Fruit fly (Drosophila melanogaster): ENCODE data around the gene CG14313.

CG14313 gene

DNA sequence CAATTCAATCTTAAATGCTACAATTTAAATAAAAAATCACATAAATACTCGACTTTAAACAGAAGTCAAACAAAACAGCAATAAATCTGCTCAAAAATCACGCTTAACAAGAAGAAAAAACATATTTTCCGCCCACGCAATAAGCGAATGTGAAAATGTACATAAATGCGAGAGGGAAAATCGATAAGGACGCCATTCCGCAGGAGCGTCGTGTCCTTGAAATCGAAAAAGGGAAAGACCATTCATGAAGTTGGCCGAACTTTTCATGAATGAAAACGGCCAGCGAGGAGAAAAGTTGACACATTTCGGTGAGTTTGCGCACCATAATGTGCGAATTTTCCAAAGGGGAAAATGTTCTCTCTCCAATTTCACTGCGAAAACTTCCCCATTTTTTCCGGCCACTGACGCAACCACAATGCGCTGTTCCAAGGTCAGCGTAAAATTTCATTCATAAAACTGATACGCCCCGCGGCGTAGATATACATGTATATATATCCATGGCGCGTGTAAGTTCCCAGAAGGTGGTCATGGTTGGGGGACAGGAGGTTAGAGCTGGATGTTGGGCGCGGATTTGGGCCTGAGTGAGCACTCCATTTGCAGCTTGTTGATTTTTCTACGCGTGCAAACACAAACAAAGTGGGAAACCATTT is 31.5 kb downstream of the CG14313 start (continued):
- TF ChIP-seq klu (GFP tag; IDR thresholded peaks at IDR 0.05) (no peak), ac (GFP tag; optimal IDR thresholded peaks at IDR 0.05) (no peak), Deaf1 (tag; optimal IDR thresholded peaks at IDR 0.05) (peak; percentile 45), amos (GFP tag; IDR thresholded peaks at IDR 0.05; ENCODE audit: partially characterized antibody) (no peak), CG31388 (GFP tag; optimal IDR thresholded peaks at IDR 0.05) (no peak), inv (GFP tag; IDR thresholded peaks at IDR 0.05; ENCODE audit: partially characterized antibody) (no peak), abd-A (tag; optimal IDR thresholded peaks at IDR 0.05) (peak; percentile 15), CG31441 (GFP tag; IDR thresholded peaks at IDR 0.05) (no peak), CG2875 (GFP tag; optimal IDR thresholded peaks at IDR 0.05) (no peak), ranshi (GFP tag; IDR thresholded peaks at IDR 0.05) (no peak), CG13894 (tag; optimal IDR thresholded peaks at IDR 0.05) (peak; percentile 55), CoRest (tag; optimal IDR thresholded peaks at IDR 0.05) (no peak), bsh (GFP tag; optimal IDR thresholded peaks at IDR 0.05) (no peak), luna (GFP tag; optimal IDR thresholded peaks at IDR 0.05) (no peak), Pdp1 (GFP tag; optimal IDR thresholded peaks at IDR 0.05) (peak in 1 of 2 experiments; percentile 37), CG32767 (GFP tag; IDR thresholded peaks at IDR 0.05) (0 out of 2 replicates have a peak, but pooled peaks have one; percentile 42), Lhr (GFP tag; optimal IDR thresholded peaks at IDR 0.05) (no peak), gem (tag; optimal IDR thresholded peaks at IDR 0.05) (no peak), eyg (GFP tag; optimal IDR thresholded peaks at IDR 0.05) (no peak), nerfin-1 (tag; optimal IDR thresholded peaks at IDR 0.05) (peak; percentile 28), CG6654 (GFP tag; optimal IDR thresholded peaks at IDR 0.05) (no peak), CG12942 (GFP tag; optimal IDR thresholded peaks at IDR 0.05) (no peak), lmd (GFP tag; IDR thresholded peaks at IDR 0.05) (no peak), CG2712 (tag; optimal IDR thresholded peaks at IDR 0.05) (no peak), pan (optimal IDR thresholded peaks at IDR 0.05) (no peak), pan (GFP tag; optimal IDR thresholded peaks at IDR 0.05 in 1 of 2, IDR thresholded peaks at IDR 0.05 in 1 of 2) (no peak), scrt (GFP tag; optimal IDR thresholded peaks at IDR 0.05) (peak; percentile 83), CG8359 (GFP tag; optimal IDR thresholded peaks at IDR 0.05; ENCODE audit: borderline replicate concordance) (no peak), Ravus (GFP tag; IDR thresholded peaks at IDR 0.05) (no peak), CG4282 (GFP tag; optimal IDR thresholded peaks at IDR 0.05) (no peak), ash1 (GFP tag; optimal IDR thresholded peaks at IDR 0.05) (no peak), CG3847 (GFP tag; IDR thresholded peaks at IDR 0.05) (no peak), CG30403 (GFP tag; optimal IDR thresholded peaks at IDR 0.05) (no peak), Med (GFP tag) (peak; percentile 62), Mrtf (GFP tag; IDR thresholded peaks at IDR 0.05) (no peak), btn (GFP tag; optimal IDR thresholded peaks at IDR 0.05) (no peak), CG34422 (GFP tag; IDR thresholded peaks at IDR 0.05) (peak; percentile 40; the same call in 1 of the 3 replicates), crp (GFP tag; optimal IDR thresholded peaks at IDR 0.05) (no peak), vnd (GFP tag; IDR thresholded peaks at IDR 0.05; ENCODE audit: partially characterized antibody) (no peak), MBD-R2 (GFP tag; IDR thresholded peaks at IDR 0.05) (no peak), HLH3B (GFP tag; IDR thresholded peaks at IDR 0.05) (no peak), CG5953 (GFP tag; IDR thresholded peaks at IDR 0.05) (no peak), CG11695 (GFP tag; IDR thresholded peaks at IDR 0.05) (no peak), Dll (GFP tag; IDR thresholded peaks at IDR 0.05; ENCODE audit: partially characterized antibody) (no peak), Hey (tag; optimal IDR thresholded peaks at IDR 0.05) (peak; percentile 53), shn (GFP tag; optimal IDR thresholded peaks at IDR 0.05) (no peak), CG10321 (GFP tag; IDR thresholded peaks at IDR 0.05) (no peak), mam (GFP tag; optimal IDR thresholded peaks at IDR 0.05) (no peak), sima (GFP tag; optimal IDR thresholded peaks at IDR 0.05) (no peak), CG12104 (GFP tag; optimal IDR thresholded peaks at IDR 0.05) (no peak)
